Worm (Caenorhabditis elegans) whole organism, L1 larva: ENCODE data around the gene srd-11.

Experiments
- ceh-90 ChIP-seq: sonication (generic microtip); optimal IDR thresholded peaks from 2 replicates; lab custom pipeline; 2016; ENCODE audit warnings: missing genetic modification characterization, missing compliant biosample characterization
- lin-13 ChIP-seq: fragments of 150-350 bp; optimal IDR thresholded peaks from 2 replicates; lab custom pipeline; 2014; ENCODE audit warnings: missing biosample characterization, missing genetic modification reagents, missing genetic modification characterization

Gene srd-11

DNA sequence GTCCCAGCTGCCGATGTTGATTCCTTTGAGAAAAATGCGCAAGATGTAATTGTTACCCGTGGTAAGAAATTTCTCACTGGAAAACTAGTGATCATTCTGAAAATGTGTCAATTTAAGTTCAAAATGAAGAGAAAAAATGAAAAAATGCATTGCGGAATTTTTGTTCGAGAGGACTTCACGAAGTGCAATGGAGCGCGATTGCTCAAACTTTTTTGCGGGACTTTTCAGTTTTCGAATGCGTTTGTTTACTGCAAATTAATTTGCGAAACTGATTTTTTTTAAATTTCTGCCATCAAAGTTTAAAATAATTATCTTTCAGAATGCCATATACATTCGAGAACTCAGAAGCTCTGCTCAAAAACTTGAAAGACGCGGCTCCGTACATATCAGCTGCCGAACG lies 51.1 kb downstream of the srd-11 start, which contains the start of the genes nuaf-1 and bir-2 (continued):
- TF ChIP-seq lin-13 (GFP tag; lab: Kevin White, UChicago) (peak; percentile 48), ceh-90 (tag; lab: Kevin White, UChicago) (peak; percentile 39)
- TF ChIP-seq, all 84 proteins: peak for 37
